Fruit fly (Drosophila melanogaster) whole organism, pupa: ENCODE data around the gene Pmvk.

ENCODE experiments used
- CG10348 ChIP-seq: fragments of 200-800 bp; sonication (Bioruptor generic); IDR thresholded peaks from 2 replicates; pipeline ENCODE4 v1.3.6; 2022; ENCODE audit warnings: missing biosample characterization, missing genetic modification characterization
- CG12605 ChIP-seq: fragments of 200-800 bp; sonication (Bioruptor generic); IDR thresholded peaks from 2 replicates; pipeline ENCODE4 v1.3.6; 2022; ENCODE audit warnings: missing biosample characterization, missing genetic modification characterization
- CG13204 ChIP-seq: fragments of 200-800 bp; sonication (Bioruptor generic); optimal IDR thresholded peaks from 2 replicates; lab custom pipeline; 2018; ENCODE audit warnings: missing biosample characterization, mild to moderate bottlenecking, missing genetic modification characterization, moderate library complexity
- CG14655 ChIP-seq: fragments of 200-800 bp; sonication (Bioruptor generic); optimal IDR thresholded peaks from 3 replicates; lab custom pipeline; 2017; ENCODE audit warnings: mild to moderate bottlenecking, missing biosample characterization, missing genetic modification reagents, missing genetic modification characterization
- CG15710 ChIP-seq: fragments of 200-800 bp; sonication (Bioruptor generic); optimal IDR thresholded peaks from 2 replicates; lab custom pipeline; 2018; ENCODE audit warnings: missing biosample characterization, mild to moderate bottlenecking, missing genetic modification characterization, moderate library complexity
- CG17806 ChIP-seq: fragments of 200-800 bp; sonication (Bioruptor generic); optimal IDR thresholded peaks from 2 replicates; lab custom pipeline; 2018; ENCODE audit warnings: missing biosample characterization, mild to moderate bottlenecking, missing genetic modification characterization, moderate library complexity
- CG32121 ChIP-seq: fragments of 200-800 bp; sonication (Bioruptor generic); IDR thresholded peaks from 2 replicates; pipeline ENCODE4 v1.3.6; 2022; ENCODE audit warnings: missing biosample characterization, missing genetic modification characterization
- CG34367 ChIP-seq: fragments of 200-800 bp; sonication (Bioruptor generic); optimal IDR thresholded peaks from 2 replicates; lab custom pipeline; 2018; ENCODE audit warnings: missing biosample characterization, mild to moderate bottlenecking, missing genetic modification characterization
- CG4496 ChIP-seq: fragments of 200-800 bp; sonication (Bioruptor generic); IDR thresholded peaks from 3 replicates; pipeline ENCODE4 v1.3.6; 2022; ENCODE audit warnings: missing biosample characterization, missing genetic modification characterization
- CG8159 ChIP-seq: fragments of 200-800 bp; sonication (Bioruptor generic); optimal IDR thresholded peaks from 3 replicates; lab custom pipeline; 2018; ENCODE audit warnings: missing biosample characterization, mild to moderate bottlenecking, missing genetic modification characterization, moderate library complexity
- CG8301 ChIP-seq: fragments of 200-800 bp; sonication (Bioruptor generic); optimal IDR thresholded peaks from 2 replicates; lab custom pipeline; 2018; ENCODE audit warnings: missing biosample characterization, mild to moderate bottlenecking, missing genetic modification characterization
- CG9948 ChIP-seq: fragments of 200-800 bp; sonication (Bioruptor generic); optimal IDR thresholded peaks from 2 replicates; lab custom pipeline; 2018; ENCODE audit warnings: missing biosample characterization, mild to moderate bottlenecking, missing genetic modification characterization, moderate library complexity
- D1 ChIP-seq: fragments of 200-800 bp; sonication (Bioruptor generic); optimal IDR thresholded peaks from 2 replicates; lab custom pipeline; 2018; ENCODE audit warnings: missing biosample characterization, mild to moderate bottlenecking, missing genetic modification characterization, moderate library complexity
- EcR ChIP-seq: fragments of 200-800 bp; sonication (Bioruptor generic); optimal IDR thresholded peaks from 3 replicates; lab custom pipeline; 2019; ENCODE audit warnings: missing biosample characterization, missing genetic modification characterization, mild to moderate bottlenecking, moderate library complexity, missing genetic modification reagents
- Ets98B ChIP-seq: fragments of 200-800 bp; sonication (Bioruptor generic); IDR thresholded peaks from 2 replicates; pipeline ENCODE4 v1.3.6; 2022; ENCODE audit warnings: missing biosample characterization, missing genetic modification characterization
- Pif1A ChIP-seq: fragments of 200-800 bp; sonication (Bioruptor generic); optimal IDR thresholded peaks from 3 replicates; lab custom pipeline; 2016; ENCODE audit warnings: missing biosample characterization, missing genetic modification characterization
- Pif1B ChIP-seq: fragments of 200-800 bp; sonication (Bioruptor generic); optimal IDR thresholded peaks from 3 replicates; lab custom pipeline; 2016; ENCODE audit warnings: missing biosample characterization, missing genetic modification characterization
- Snoo ChIP-seq: fragments of 200-800 bp; sonication (Bioruptor generic); optimal IDR thresholded peaks from 3 replicates; lab custom pipeline; 2017; ENCODE audit warnings: missing biosample characterization, mild to moderate bottlenecking, missing genetic modification characterization, inconsistent platforms
- fd96Ca ChIP-seq: fragments of 200-800 bp; sonication (Bioruptor generic); IDR thresholded peaks from 3 replicates; pipeline ENCODE4 v1.3.6; 2022; ENCODE audit warnings: missing biosample characterization, missing genetic modification characterization
- gl ChIP-seq: fragments of 200-800 bp; sonication (Bioruptor generic); optimal IDR thresholded peaks from 2 replicates; lab custom pipeline; 2018; ENCODE audit warnings: missing biosample characterization, mild to moderate bottlenecking, missing genetic modification characterization
- rn ChIP-seq: fragments of 200-800 bp; sonication (Bioruptor generic); IDR thresholded peaks from 2 replicates; pipeline ENCODE4 v1.3.6; 2022; ENCODE audit warnings: missing biosample characterization, missing genetic modification characterization

The Pmvk gene

DNA sequence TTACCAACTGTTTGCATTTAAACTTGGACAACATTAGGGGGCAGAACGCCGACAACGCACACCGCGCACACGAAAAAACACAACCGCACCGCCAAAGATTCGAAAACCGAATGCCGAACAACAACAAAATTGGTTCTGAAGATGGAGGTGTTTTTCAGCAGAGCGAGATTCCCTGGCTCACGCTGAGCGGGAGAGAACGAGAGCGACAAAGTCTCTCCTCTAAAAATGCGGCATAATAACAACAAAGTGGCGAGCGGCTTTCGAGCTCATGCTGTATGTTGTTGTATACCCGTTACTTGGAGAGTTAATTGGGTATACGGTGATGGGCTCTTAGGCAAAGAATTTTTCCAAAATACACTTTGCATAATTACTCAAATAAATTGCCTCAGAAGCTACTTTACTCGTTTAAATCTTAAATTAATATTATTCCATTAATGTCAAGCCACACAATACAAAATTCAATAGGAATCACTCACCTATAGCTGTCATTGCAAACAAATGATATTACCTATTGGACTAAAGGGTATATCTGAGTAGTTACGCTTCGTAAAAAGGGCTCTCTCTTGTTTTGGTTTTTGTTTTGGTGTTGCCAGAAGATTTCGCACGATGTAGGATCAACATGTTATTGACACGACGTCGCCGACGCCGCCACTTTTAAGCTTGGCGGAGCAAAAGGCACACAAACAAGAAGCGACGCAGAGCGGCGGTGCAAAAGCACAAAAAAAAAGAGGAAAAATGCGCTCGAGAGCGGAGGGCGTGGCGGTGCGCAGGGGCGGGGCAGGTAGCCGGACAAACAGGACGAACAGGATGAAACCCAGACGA is 7.4 kb downstream of the Pmvk start:
- peak; percentile 92 for TF ChIP-seq CG15710 (tag; lab: Kevin White, UChicago)
- TF ChIP-seq CG8159 (tag; lab: Kevin White, UChicago): peak; percentile 95
- TF ChIP-seq EcR: peak; percentile 96
- TF ChIP-seq CG13204 (GFP tag; lab: Kevin White, UChicago): peak; percentile 83
- TF ChIP-seq CG4496 (GFP tag; lab: Robert Waterston, UW): peak; percentile 60; the same call in 2 of the 3 replicates
- peak; percentile 96 for TF ChIP-seq CG14655
- peak; percentile 96 for TF ChIP-seq CG8301 (tag; lab: Kevin White, UChicago)
- peak; percentile 89 for TF ChIP-seq D1
- TF ChIP-seq fd96Ca: peak; percentile 59; the same call in 1 of the 3 replicates
- TF ChIP-seq CG32121 (GFP tag; lab: Robert Waterston, UW): peak; percentile 78
- peak; percentile 93 for TF ChIP-seq CG9948 (tag; lab: Kevin White, UChicago)
- peak; percentile 95 for TF ChIP-seq Pif1A (GFP tag; lab: Kevin White, UChicago)
- peak; percentile 92 for TF ChIP-seq Pif1B (GFP tag; lab: Kevin White, UChicago)
- TF ChIP-seq gl: peak; percentile 83
- peak; percentile 93 for TF ChIP-seq CG17806 (tag; lab: Kevin White, UChicago)
- TF ChIP-seq CG12605 (GFP tag; lab: Robert Waterston, UW): peak; percentile 50; the same call in 1 of the 2 replicates
- peak; percentile 71 for TF ChIP-seq Ets98B (GFP tag; lab: Robert Waterston, UW)
- TF ChIP-seq CG10348: no peak; the same call in none of the 2 replicates
- TF ChIP-seq CG34367: peak; percentile 89
- peak; percentile 28; the same call in 1 of the 2 replicates for TF ChIP-seq rn (GFP tag; lab: Robert Waterston, UW)
- peak; percentile 91 for TF ChIP-seq Snoo (tag; lab: Kevin White, UChicago)

DNA sequence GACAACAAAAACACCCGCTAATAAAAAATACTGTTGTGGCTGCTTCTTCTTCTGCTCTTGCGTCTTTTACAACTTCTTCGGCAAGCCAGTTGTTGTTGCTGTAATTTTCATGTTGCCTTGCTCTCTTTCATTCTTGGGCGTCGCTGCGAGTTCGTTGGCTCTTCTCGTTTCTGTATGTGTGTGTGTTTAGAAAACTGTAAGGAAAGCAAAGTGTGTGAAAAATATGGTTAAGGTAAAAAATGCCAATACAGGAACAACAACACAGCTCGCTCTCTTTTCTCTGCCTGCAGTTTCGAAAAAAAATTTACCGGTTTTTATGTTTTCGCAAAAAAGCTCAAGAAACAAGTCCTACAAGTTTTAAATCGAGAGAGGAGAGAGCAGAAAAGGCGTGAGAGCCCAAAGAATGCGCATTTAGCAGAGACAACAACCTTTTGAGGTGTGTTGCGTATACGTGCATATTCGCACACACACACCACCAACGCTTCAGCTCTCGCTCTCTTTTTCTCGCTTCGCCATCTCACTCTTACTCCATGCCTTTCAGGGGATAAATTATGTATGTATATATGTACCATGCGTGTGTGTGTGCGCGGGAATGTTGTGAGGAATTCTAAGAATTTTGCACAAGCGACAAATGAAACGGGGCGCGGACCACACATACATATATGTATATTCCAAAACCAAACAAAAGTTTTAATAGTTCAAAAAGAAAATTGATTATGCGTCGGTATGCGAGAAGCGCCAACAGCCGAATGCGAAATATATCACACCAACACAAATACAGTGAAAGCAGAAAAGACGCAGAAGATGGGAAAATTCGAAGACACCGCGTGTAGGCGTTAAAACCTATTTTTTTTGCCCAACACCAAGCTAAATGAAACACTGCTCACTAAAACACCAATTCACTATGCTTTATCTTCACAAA is 8.3 kb downstream of the Pmvk start:
- TF ChIP-seq CG17806 (tag; lab: Kevin White, UChicago): no peak
- TF ChIP-seq CG13204 (GFP tag; lab: Kevin White, UChicago): no peak
- no peak for TF ChIP-seq Snoo (tag; lab: Kevin White, UChicago)
- TF ChIP-seq CG4496 (GFP tag; lab: Robert Waterston, UW): no peak
- TF ChIP-seq D1: no peak
- TF ChIP-seq fd96Ca: no peak; the same call in 2 of the 3 replicates
- no peak for TF ChIP-seq CG15710 (tag; lab: Kevin White, UChicago)
- TF ChIP-seq rn (GFP tag; lab: Robert Waterston, UW): no peak
- TF ChIP-seq CG9948 (tag; lab: Kevin White, UChicago): no peak
- no peak for TF ChIP-seq CG10348
- TF ChIP-seq CG32121 (GFP tag; lab: Robert Waterston, UW): peak; percentile 49; the same call in 1 of the 2 replicates
- TF ChIP-seq EcR: peak; percentile 98
- TF ChIP-seq Pif1A (GFP tag; lab: Kevin White, UChicago): no peak
- no peak for TF ChIP-seq CG8159 (tag; lab: Kevin White, UChicago)
- TF ChIP-seq gl: no peak
- peak; percentile 55; the same call in 1 of the 2 replicates for TF ChIP-seq CG12605 (GFP tag; lab: Robert Waterston, UW)
- peak; percentile 27 for TF ChIP-seq CG14655
- TF ChIP-seq CG8301 (tag; lab: Kevin White, UChicago): no peak
- TF ChIP-seq CG34367: no peak
- TF ChIP-seq Ets98B (GFP tag; lab: Robert Waterston, UW): peak; percentile 68
- TF ChIP-seq Pif1B (GFP tag; lab: Kevin White, UChicago): peak; percentile 14

DNA sequence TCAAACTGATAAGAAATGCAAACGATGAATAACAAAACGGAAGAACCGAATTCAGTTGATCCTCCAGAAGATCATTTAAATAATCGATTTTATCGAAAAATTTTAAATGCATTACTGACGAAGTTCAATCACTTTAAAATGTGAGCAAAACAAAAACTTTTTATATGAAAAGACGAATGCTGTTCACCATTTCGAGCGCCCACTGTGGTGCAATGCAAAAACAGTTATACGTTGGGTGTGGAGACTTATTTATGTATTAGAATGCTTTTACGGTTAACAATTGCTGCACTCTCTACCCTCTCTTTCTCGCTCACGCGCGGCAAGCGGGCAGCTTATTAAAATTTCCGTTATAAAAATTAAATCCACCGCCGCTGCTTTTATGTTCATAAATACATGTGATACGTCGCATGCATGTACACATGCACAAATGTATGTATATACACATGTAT is 9.3 kb downstream of the Pmvk start:
- peak; percentile 61 for TF ChIP-seq CG14655
- TF ChIP-seq D1: no peak
- TF ChIP-seq Pif1A (GFP tag; lab: Kevin White, UChicago): peak; percentile 42
- peak; percentile 25 for TF ChIP-seq Ets98B (GFP tag; lab: Robert Waterston, UW)
- peak; percentile 81 for TF ChIP-seq CG4496 (GFP tag; lab: Robert Waterston, UW)
- peak; percentile 25 for TF ChIP-seq CG8159 (tag; lab: Kevin White, UChicago)
- TF ChIP-seq CG12605 (GFP tag; lab: Robert Waterston, UW): no peak
- TF ChIP-seq CG32121 (GFP tag; lab: Robert Waterston, UW): peak; percentile 49
- no peak for TF ChIP-seq CG34367
- peak; percentile 37 for TF ChIP-seq CG8301 (tag; lab: Kevin White, UChicago)
- 0 out of 3 replicates have a peak, but pooled peaks have one; percentile 43 for TF ChIP-seq fd96Ca
- TF ChIP-seq Snoo (tag; lab: Kevin White, UChicago): peak; percentile 1

- TF ChIP-seq EcR: no peak
- no peak for TF ChIP-seq CG32121 (GFP tag; lab: Robert Waterston, UW)
These were observed 12.7 kb downstream of the Pmvk start for dm6 chr2L:19567305-19567898.
